Fruit fly (Drosophila melanogaster) whole organism, larva: Measurements from ENCODE around the gene CG10663.

Experiments
- noc ChIP-seq: fragments of 200-800 bp; sonication (Bioruptor generic); optimal IDR thresholded peaks from 3 replicates; lab custom pipeline; 2019; ENCODE audit warnings: missing biosample characterization, mild to moderate bottlenecking, missing genetic modification characterization, moderate library complexity

Gene CG10663

DNA sequence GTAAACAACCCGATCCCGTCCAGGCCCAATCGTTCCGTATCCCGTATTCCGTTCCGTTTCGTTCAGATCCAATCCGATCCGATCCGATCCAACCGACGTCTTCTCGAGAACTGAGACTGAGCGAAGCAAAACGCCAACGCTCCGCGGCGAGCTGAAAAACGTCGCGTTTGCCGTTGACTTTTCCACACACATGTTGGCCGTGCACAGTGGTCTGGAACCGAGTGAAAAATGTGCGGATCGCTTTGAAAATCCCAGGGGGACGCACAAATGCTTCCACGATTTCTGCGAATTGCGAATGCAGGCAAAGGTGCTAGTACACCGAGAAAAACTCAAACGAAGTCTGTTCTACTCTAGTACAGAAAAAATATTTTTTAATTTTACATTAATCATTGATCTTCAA, at the start of gene CG10663:
Gene CG10663, minus strand, starts transcription at position 88 of the 400 bp plus-strand sequence.
- no peak for TF ChIP-seq noc

DNA sequence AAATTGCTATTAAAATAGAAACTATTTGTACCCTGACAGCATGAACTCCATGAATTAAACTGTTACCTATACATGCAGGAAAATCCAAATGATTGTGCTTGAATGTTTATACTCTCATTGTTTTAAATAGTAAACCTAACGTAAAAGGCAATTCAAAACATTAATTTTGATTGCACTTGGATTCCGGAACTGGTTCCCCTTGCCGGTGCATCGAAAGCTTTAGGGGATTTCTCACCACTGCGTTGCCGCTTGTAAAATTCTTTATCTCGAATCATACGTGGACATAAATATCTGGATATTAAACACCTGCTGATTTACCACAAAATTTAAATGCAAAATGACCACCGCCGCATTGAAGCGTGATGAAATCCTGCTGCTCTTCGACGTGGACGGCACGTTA, 49.5 kb upstream of the CG10663 start, which contains the start of gene Pmm2:
Gene Pmm2, plus strand, starts transcription at position 273 of the 400 bp plus-strand sequence.
- no peak for TF ChIP-seq noc

DNA sequence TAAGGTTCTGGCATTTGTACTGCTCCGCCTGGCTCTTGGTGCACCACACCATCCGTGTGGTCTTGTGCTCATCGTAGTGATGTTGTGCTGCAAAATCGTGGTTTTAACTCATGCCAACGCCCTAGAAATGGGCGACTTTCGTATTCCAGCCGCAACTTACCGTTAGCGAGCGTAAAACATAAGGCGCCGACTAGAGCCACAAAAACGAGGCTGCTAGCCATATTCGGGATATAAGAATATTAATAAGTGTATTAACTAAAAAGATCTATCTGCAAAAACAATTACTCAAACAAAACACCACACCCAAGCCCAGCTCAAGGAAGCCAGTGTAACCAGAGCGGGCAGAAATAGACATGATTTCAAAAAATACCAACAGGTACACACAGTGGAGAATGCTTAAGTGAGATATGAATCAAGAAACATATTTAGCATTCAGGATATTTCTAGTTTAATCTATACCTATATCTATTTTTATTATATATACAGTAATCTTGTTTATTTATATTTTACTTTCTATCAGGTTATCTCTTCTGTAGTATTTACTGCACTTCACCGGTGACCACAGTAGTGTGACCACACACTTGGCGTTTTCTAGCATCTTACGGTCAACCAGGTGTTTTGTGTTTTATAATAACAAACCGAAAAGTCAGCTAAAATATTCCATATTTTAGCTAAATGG, 48.7 kb upstream of the CG10663 start, which contains the start of the genes Tsf2 and CG34242:
Gene Tsf2, minus strand, starts transcription at position 333 of the 679 bp plus-strand sequence.
Gene CG34242, plus strand, starts transcription at position 605 of the 679 bp plus-strand sequence.
- no peak for TF ChIP-seq noc

DNA sequence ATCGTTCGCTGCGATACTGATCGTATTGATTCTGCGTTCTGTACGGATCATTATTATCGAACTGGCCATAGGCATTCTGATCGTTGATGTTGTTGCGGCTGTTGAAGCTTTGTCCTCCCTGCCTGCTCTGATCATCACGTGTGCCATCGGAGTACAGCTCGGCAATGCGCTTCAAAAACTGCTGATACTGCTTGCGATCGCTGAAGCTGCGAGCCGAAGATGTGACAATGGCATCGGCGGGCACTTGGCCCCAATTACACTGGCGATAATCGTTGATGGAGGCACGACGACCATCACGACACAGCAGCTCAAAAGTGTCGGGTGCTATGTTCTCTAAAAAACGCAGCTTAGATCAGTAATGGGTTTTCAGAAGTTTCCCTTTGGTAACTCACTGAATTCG, 47.4 kb upstream of the CG10663 start:
- TF ChIP-seq noc = no peak

DNA sequence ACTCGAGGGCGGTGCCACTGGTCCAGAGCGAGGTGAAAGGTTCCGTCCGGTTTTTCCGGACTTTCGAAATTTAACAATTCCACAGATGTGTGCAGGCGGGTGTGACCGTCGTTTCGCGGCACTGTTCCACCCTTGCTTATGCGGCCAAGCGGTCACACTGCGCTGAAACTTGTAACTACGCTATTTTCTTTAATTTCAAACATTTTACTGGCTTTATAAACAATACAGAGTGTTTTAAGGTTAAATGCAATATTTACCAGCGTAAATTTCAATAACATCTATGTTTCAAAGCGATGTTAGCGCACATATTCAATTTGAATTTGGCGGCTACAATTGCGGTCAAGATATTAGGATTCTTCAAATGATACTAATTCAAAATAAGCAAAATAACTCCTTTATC, 45.2 kb upstream of the CG10663 start, which contains the start of gene nst:
Gene nst, minus strand, starts transcription at position 128 of the 400 bp plus-strand sequence.
- TF ChIP-seq noc = no peak

DNA sequence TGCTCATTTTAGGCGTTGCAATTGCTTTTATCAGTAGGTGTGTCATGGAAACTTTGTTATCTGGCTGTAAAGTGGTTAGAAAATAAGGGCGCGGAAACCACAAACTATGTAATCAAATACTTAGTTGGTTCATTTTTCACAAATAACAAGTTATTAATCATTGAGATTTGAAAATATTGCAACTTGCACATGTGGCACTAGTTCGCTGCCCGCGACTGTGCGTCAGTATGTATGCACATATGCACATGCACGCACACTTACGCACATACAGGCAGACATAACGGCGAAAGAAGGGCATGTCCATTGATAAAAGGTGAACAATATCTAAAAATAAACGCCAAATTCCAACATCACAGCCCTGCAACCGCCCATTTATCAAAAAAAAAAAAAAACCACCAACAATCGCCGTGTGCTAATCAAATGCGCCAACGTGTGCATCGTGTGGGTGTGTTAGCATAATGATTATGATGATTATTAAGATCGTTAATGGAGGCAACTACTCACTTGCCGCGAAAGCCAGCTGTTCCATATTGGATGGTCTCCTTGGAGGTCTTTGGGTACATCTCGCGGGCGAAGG, 44.7 kb upstream of the CG10663 start:
- TF ChIP-seq noc = no peak

DNA sequence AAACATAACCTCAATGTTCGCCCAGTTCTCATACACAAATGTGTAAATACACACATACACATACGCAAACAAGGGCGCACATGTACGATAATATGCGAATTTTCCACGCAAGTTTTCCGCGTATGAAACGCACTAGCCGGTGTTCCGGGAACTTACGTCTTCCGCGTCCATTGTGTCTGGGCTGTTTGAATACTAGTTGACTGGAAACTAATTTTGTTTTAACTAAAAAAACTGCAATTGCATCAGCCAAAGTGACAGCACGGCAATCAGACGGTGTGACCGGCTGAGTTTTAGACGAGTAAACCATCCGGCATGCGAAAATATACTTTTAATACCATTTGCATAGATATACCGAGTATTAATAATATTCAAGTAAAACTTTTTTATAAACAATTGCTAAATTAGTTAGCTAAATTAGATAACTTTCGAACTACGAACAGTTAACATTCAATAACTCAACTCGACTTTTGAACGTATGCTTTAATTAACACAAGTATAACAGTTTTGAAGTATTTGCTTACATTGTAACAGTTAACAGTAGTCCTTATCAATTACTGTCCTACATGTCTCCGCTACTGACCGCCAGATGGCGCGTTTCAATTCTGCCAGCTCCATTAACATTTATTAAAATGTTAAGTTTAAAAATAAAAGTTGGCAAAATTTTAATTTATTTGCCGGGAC, 41.7 kb upstream of the CG10663 start, which contains the start of gene eIF2beta:
Gene eIF2beta, minus strand, starts transcription at position 299 of the 681 bp plus-strand sequence.
- TF ChIP-seq noc = peak; percentile 28

DNA sequence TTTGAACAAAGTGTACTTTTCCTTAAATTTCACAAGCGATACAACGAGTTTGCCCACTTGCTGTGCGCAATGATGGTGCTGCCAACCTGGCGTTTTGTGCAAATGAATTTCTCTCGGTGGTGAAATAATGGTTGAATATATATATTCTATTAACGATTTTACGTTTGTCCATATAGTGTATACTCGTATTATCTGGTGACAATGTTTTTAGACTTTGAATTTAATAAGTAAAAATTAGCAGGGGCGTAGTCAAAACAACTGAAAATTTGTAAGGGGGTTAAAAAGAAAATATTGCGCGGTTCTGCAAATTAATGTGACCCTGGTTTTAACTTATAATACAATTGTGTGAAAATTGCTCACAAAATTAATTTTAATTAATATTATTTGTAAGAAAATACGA, 39.1 kb upstream of the CG10663 start, which contains the start of the genes ver and Gcn5:
Gene ver, plus strand, starts transcription at position 47 of the 400 bp plus-strand sequence.
Gene Gcn5, minus strand, starts transcription at position 74 of the 400 bp plus-strand sequence.
- peak; percentile 94 for TF ChIP-seq noc

DNA sequence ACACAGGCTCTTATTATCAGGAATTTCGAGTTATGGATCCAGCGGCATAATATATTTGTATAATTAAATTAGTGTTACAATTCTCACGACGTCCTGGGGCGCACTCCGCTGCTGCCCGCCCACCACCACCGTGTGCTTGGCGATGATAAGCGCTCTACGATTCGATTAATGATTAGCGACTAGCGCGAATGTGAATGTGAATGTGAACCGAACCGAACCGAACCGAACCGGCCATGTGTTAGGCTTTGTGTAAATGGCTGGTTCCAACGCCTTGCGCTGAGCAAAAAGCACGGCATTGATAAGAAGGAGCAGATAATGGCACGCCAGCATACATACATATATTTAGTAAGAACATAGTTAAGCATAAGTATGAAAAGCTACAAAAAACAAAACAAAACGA, 34.5 kb upstream of the CG10663 start:
- no peak for TF ChIP-seq noc

DNA sequence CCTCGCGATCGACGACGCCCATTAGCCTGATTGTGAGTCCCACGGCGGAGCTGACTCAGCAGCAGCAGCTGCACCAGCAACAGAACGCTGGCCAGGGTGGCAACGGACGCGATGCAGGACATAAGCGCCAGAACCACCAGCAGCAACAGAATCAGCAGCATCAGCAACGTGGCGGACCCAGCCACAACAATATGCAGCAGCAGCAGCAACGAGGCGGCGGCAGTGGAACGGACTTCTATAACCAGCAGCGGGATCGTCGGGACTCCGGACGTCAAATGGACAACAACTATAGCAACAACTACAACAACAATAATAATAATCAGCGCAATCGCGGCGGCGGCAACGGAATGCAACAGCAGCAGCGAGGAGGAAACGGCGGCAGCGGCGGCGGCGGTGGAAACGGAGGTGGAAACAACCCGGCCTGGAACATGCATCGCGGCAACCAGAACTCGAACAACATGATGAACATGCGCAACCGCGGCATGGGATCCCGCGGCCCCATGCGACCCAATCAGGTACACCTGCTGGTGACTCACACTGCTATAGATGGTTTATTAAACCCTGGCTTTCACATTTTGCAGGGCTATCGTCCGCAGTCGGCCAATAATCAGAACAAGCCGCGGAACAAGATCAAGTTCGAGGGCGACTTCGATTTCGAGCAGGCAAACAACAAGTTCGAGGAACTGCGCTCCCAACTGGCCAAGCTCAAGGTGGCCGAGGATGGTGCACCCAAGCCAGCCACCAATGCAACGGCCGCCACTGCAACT, 32.8 kb upstream of the CG10663 start:
- no peak for TF ChIP-seq noc

DNA sequence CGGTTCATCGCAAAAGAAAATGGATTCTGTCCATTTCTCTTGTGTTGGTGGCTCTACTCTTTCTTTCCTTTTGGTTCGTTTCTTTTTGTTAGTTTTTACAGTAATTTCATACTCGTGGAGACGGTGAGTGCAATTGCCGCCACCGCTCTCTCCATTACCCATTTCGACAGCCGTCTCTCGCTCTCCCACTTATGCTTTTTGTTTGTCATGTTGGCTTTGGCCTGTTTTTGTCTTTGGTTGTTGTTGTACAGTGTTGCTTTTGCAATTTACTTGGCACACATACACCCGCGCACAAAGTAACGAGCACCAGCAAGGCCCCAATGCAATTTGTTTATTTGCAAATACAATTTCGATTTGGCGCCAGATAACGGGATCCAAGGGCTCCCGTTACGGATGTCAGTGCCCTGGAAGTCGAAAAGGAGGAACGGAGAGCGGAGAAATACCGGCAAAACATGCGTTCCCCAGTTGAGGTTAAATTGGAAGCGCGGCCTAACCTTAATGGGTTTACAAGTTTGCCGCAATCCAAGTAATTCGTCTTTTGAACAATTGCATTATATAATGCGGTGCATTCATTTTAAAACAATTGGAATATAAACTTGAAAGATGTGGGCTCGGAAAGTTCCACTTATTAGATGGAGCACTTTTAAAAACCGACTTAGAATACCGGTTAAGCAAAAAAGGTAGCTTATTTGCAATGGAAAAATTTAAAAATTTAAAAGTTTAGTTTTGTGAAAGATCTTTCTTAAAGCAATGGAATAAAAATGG, 31.0 kb upstream of the CG10663 start:
- TF ChIP-seq noc = no peak

DNA sequence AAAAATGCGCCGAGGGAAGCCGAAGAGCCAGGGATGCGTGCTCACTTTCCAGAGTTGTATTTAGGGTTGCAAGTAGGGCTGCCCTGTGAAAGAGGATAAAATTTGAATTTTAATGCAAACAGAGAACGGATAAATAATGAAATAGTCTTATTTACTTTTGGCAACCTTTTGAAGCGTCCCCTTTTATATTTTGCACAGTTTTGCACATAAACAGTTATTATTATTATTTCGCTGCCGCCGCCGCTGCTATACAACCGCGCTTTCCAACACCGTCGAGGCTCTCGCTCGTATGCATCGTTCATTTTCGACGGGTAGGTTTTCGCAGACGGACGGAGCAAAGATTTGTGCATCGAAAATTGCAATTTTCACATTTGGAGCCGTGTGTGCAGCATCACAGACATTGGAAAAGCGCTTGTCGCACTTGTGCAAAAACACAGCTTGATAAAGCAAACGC, 30.0 kb upstream of the CG10663 start, which contains the start of the genes sti and tral:
Gene sti, minus strand, starts transcription at position 54 of the 454 bp plus-strand sequence.
Gene tral, plus strand, starts transcription at position 298 of the 454 bp plus-strand sequence.
- TF ChIP-seq noc = peak; percentile 78

DNA sequence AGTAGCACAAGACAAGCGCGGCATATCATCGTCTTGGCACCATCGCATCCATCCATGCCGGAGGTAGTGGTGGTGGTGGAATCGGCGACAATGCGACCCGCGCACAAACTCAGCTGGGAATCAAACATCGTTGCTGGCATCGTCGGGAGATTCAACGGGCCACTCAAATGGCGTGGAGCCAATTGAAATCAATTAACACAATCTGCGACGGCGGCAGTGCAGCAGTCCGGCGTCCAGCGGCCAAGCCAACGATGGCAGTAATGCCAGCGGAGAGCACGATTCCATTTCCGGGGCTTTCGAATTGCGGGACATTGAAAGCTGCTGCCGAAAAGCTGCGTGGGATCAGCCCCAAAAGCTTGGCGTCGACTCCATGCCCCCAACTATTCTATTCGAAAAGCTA, 22.7 kb upstream of the CG10663 start, which contains the start of gene CG10654:
Gene CG10654, minus strand, starts transcription at position 270 of the 400 bp plus-strand sequence.
- no peak for TF ChIP-seq noc

DNA sequence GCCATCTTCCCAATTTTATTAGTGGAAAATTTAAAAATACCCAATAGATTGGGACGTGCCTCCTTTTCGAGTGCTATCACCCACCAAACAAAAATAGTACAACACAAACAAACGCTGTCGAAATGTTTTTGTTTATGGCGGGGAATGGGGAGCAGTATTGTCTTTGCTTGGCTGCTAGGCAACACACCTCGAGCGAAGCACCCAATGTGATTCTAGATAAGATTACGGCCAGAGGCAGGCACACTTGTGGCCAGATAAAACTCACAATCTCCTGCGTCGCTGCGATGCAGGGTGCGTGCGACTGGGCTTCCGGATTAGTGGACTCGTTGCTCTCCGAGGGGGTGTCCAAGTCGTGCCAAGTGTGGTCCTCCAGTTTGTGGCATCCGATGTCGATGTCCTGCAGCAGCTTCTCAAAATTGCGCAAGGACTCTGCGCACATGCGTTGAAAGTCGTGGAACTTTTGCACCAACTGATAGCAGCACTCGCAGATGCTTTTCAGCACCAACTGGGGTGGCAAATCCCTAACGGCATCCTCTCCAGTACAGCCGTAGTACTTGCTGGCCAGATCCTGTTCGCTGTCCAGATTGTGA, 22.2 kb upstream of the CG10663 start:
- TF ChIP-seq noc = peak; percentile 20

DNA sequence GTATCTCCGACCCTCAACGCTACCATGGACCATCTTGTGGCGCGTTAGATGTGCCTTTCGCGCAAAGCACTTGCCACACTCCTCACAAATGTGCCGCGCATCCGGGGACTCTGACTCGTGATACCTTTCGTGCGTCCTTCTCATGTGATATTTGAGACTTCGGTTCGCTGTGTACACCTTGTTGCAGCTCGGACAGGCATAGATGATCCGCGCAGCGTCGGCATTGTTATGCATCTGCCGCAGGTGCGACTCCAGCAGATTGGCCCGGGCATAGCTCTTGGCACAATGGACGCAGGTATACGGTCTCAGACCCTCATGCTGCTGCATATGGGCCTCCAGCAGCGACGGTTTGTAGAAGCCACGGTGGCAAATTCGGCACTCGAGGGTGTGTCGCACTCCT, 21.2 kb upstream of the CG10663 start:
- no peak for TF ChIP-seq noc
